Worm (Caenorhabditis elegans) whole organism, early embryonic: ENCODE data around the gene unc-84.

Experiments
- B0310.2 ChIP-seq: sonication (generic microtip); optimal IDR thresholded peaks from 2 replicates; lab custom pipeline; 2016; ENCODE audit warnings: mild to moderate bottlenecking, missing genetic modification characterization, missing compliant biosample characterization
- aly-1 ChIP-seq: sonication (generic microtip); optimal IDR thresholded peaks from 2 replicates; lab custom pipeline; 2016; ENCODE audit warnings: missing genetic modification characterization, missing compliant biosample characterization
- ama-1 ChIP-seq: fragments of 150-350 bp; optimal IDR thresholded peaks from 2 replicates; lab custom pipeline; 2014
- flt-1 ChIP-seq: fragments of 200-800 bp; sonication (Bioruptor generic); IDR thresholded peaks from 2 replicates; pipeline ENCODE4 v1.3.6; 2022; ENCODE audit warnings: missing genetic modification characterization, missing compliant biosample characterization
- hmbx-1 ChIP-seq: sonication (generic microtip); optimal IDR thresholded peaks from 2 replicates; lab custom pipeline; 2016; ENCODE audit warnings: mild to moderate bottlenecking, missing genetic modification characterization, missing compliant biosample characterization
- hnd-1 ChIP-seq: sonication (generic microtip); optimal IDR thresholded peaks from 2 replicates; lab custom pipeline; 2016; ENCODE audit warnings: missing genetic modification characterization, missing compliant biosample characterization
- pes-1 ChIP-seq: fragments of 200-800 bp; sonication (Bioruptor generic); IDR thresholded peaks from 2 replicates; pipeline ENCODE4 v1.3.6; 2022; ENCODE audit warnings: missing genetic modification reagents, missing genetic modification characterization, missing compliant biosample characterization
- sea-1 ChIP-seq: fragments of 200-800 bp; sonication (Bioruptor generic); conservative IDR thresholded peaks from 2 replicates; pipeline ENCODE4 v1.3.6; 2022; ENCODE audit warnings: missing genetic modification characterization, missing compliant biosample characterization
- tbx-37 ChIP-seq: fragments of 200-800 bp; sonication (Bioruptor generic); conservative IDR thresholded peaks from 2 replicates; pipeline ENCODE4 v1.3.6; 2022; ENCODE audit warnings: missing genetic modification reagents, missing genetic modification characterization, missing compliant biosample characterization
- tra-4 ChIP-seq: sonication (generic microtip); optimal IDR thresholded peaks from 2 replicates; lab custom pipeline; 2017; ENCODE audit warnings: missing genetic modification characterization, missing compliant biosample characterization

- TF ChIP-seq B0310.2 (no peak), flt-1 (no peak), hmbx-1 (no peak), aly-1 (tag; lab: Kevin White, UChicago) (no peak), tra-4 (tag; lab: Kevin White, UChicago) (no peak), hnd-1 (tag; lab: Kevin White, UChicago) (no peak), tbx-37 (GFP tag; lab: Robert Waterston, UW) (no peak), pes-1 (GFP tag; lab: Robert Waterston, UW) (no peak), sea-1 (GFP tag; lab: Robert Waterston, UW) (no peak), ama-1 (lab: Kevin White, UChicago) (no peak)
Observed at ce11 chrX:13604946-13605617, 20.5 kb downstream of the unc-84 start, which contains the start of gene F54B11.9.
